Fruit fly (Drosophila melanogaster) Kc167 (cell line): ENCODE data around the gene Dscam2.

Source experiments
- Myc ChIP-seq: fragments of >200 bp; optimal IDR thresholded peaks from 2 replicates; lab custom pipeline; 2017; ENCODE audit warnings: missing external identifiers
- Sin3A ChIP-seq: fragments of >200 bp; optimal IDR thresholded peaks from 2 replicates; lab custom pipeline; 2018; ENCODE audit warnings: missing external identifiers
- h ChIP-seq: fragments of >200 bp; optimal IDR thresholded peaks from 3 replicates; lab custom pipeline; 2018; ENCODE audit warnings: missing external identifiers
- insv ChIP-seq: fragments of >200 bp; optimal IDR thresholded peaks from 3 replicates; lab custom pipeline; 2018; ENCODE audit warnings: missing external identifiers
- psq ChIP-seq: fragments of >200 bp; optimal IDR thresholded peaks from 2 replicates; lab custom pipeline; 2017; ENCODE audit warnings: missing external identifiers
- ttk ChIP-seq: sonication (Bioruptor generic); optimal IDR thresholded peaks from 2 replicates; lab custom pipeline; 2017; ENCODE audit warnings: missing external identifiers

The Dscam2 gene

dm6 chr3L:7189668-7190200, at the start of gene Dscam2:
Gene Dscam2, minus strand, starts transcription at chr3L:7189931.
- no peak for TF ChIP-seq psq (lab: Kevin White, UChicago)
- no peak for TF ChIP-seq insv
- TF ChIP-seq Sin3A (lab: Kevin White, UChicago), result no peak
- TF ChIP-seq ttk (lab: Kevin White, UChicago), result no peak
- TF ChIP-seq Myc (lab: Kevin White, UChicago), result no peak
- no peak for TF ChIP-seq h

- TF ChIP-seq Sin3A (lab: Kevin White, UChicago) (no peak), psq (lab: Kevin White, UChicago) (no peak)
Measured at dm6 chr3L:7238072-7238759, 48.5 kb upstream of the Dscam2 start, which contains the start of the genes CG14829 and BHD. Gene CG14829, minus strand, starts transcription at chr3L:7238122. Gene BHD, plus strand, starts transcription at chr3L:7238542.

dm6 chr3L:7234212-7234611, 44.5 kb upstream of the Dscam2 start, which contains the start of gene CG14826:
Gene CG14826, plus strand, starts transcription at chr3L:7234512.
- TF ChIP-seq psq (lab: Kevin White, UChicago), result no peak
- TF ChIP-seq insv, result no peak
- TF ChIP-seq Myc (lab: Kevin White, UChicago), result no peak
- TF ChIP-seq Sin3A (lab: Kevin White, UChicago), result no peak
- TF ChIP-seq h, result no peak
- no peak for TF ChIP-seq ttk (lab: Kevin White, UChicago)

dm6 chr3L:7191218-7191617, 1.5 kb upstream of the Dscam2 start:
- TF ChIP-seq psq (lab: Kevin White, UChicago), result no peak
- no peak for TF ChIP-seq Sin3A (lab: Kevin White, UChicago)
- TF ChIP-seq h, result no peak
- no peak for TF ChIP-seq Myc (lab: Kevin White, UChicago)
- TF ChIP-seq insv, result no peak
- TF ChIP-seq ttk (lab: Kevin White, UChicago), result no peak

- TF ChIP-seq ttk (lab: Kevin White, UChicago), result no peak
- no peak for TF ChIP-seq h
- no peak for TF ChIP-seq Myc (lab: Kevin White, UChicago)
Measured at dm6 chr3L:7190497-7190896, 766 bp upstream of the Dscam2 start.

dm6 chr3L:7184739-7185488, 4.8 kb downstream of the Dscam2 start:
- TF ChIP-seq h, result no peak
- no peak for TF ChIP-seq Myc (lab: Kevin White, UChicago)
- TF ChIP-seq psq (lab: Kevin White, UChicago), result no peak
- TF ChIP-seq insv, result no peak

- TF ChIP-seq Sin3A (lab: Kevin White, UChicago), result no peak
- TF ChIP-seq ttk (lab: Kevin White, UChicago), result no peak
- TF ChIP-seq Myc (lab: Kevin White, UChicago), result no peak
- TF ChIP-seq psq (lab: Kevin White, UChicago), result no peak
- TF ChIP-seq h, result no peak
- no peak for TF ChIP-seq insv
Measured at dm6 chr3L:7161924-7162323, 27.8 kb downstream of the Dscam2 start.

- TF ChIP-seq insv, result no peak
Measured at dm6 chr3L:7161310-7161709, 28.4 kb downstream of the Dscam2 start.

- TF ChIP-seq insv (no peak), psq (lab: Kevin White, UChicago) (no peak), ttk (lab: Kevin White, UChicago) (no peak), Myc (lab: Kevin White, UChicago) (no peak), h (no peak), Sin3A (lab: Kevin White, UChicago) (no peak)
Measured at dm6 chr3L:7157713-7158112, 32.0 kb downstream of the Dscam2 start, which contains the start of gene CG8620. Gene CG8620, plus strand, starts transcription at chr3L:7158099.

dm6 chr3L:7156890-7157289, 32.8 kb downstream of the Dscam2 start, which contains the start of gene corn:
Gene corn, minus strand, starts transcription at chr3L:7157073.
- TF ChIP-seq insv (no peak), Sin3A (lab: Kevin White, UChicago) (no peak), ttk (lab: Kevin White, UChicago) (no peak), h (no peak), Myc (lab: Kevin White, UChicago) (no peak)

- TF ChIP-seq h (no peak), Sin3A (lab: Kevin White, UChicago) (no peak), psq (lab: Kevin White, UChicago) (no peak), insv (no peak), Myc (lab: Kevin White, UChicago) (no peak), ttk (lab: Kevin White, UChicago) (no peak)
Measured at dm6 chr3L:7156239-7156638, 33.5 kb downstream of the Dscam2 start.

- TF ChIP-seq ttk (lab: Kevin White, UChicago) (no peak), psq (lab: Kevin White, UChicago) (no peak), insv (no peak), Sin3A (lab: Kevin White, UChicago) (no peak), h (no peak), Myc (lab: Kevin White, UChicago) (no peak)
Measured at dm6 chr3L:7155522-7155978, 34.2 kb downstream of the Dscam2 start.
